Worm (Caenorhabditis elegans): ENCODE measurements around the gene sup-12.

DNA sequence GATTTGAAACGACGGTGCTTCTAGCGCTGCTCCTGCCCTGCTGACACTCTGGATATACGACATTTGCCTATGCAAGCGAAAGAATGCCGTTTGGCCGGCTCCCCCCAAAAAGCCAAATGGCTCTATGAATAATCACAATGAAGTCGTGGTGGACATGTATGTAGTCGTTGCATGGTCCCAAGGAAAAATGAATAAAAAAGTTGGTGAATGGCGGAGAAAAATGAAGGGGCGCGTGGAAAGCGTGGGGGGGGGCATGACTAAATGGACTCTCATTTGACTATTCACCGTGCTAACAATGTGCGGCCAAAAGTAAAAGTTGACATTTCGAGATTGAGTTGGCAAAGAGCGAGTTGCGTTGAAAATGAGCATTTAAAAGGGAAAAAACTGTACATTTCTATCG, 44.9 kb upstream of the sup-12 start:
- no peak for TF ChIP-seq nhr-48 (tag; optimal IDR thresholded peaks at IDR 0.05)
- TF ChIP-seq dve-1 (tag; optimal IDR thresholded peaks at IDR 0.05; ENCODE audit: insufficient read depth): no peak
- TF ChIP-seq fos-1 (tag; optimal IDR thresholded peaks at IDR 0.05): no peak
- no peak for TF ChIP-seq lin-13 (GFP tag; optimal IDR thresholded peaks at IDR 0.05)
- TF ChIP-seq hif-1 (tag; optimal IDR thresholded peaks at IDR 0.05): no peak
